Worm (Caenorhabditis elegans) whole organism, young adult: ENCODE data around the gene Y61A9LA.10.

ENCODE experiments used
- ama-1 ChIP-seq, 3 experiments: fragments of 150-350 bp in 1 of 3; sonication (generic microtip) in 2 of 3; optimal IDR thresholded peaks; 2 replicates each; lab custom pipeline; 2014 to 2018; ENCODE audit warnings: missing biosample characterization in 2 of 3, missing genetic modification characterization in 2 of 3, missing genetic modification reagents in 2 of 3
- athp-1 ChIP-seq: sonication (generic microtip); optimal IDR thresholded peaks from 2 replicates; lab custom pipeline; 2017; ENCODE audit warnings: mild to moderate bottlenecking, missing genetic modification characterization, missing compliant biosample characterization
- mes-4 ChIP-seq: sonication (generic microtip); optimal IDR thresholded peaks from 2 replicates; lab custom pipeline; 2016; ENCODE audit warnings: missing genotype, missing genetic modification characterization, missing compliant biosample characterization
- ztf-28 ChIP-seq: fragments of 200-800 bp; sonication (Bioruptor generic); IDR thresholded peaks from 2 replicates; pipeline ENCODE4 v1.3.6; 2022; ENCODE audit warnings: missing genetic modification reagents, missing genetic modification characterization, missing compliant biosample characterization

ce11 chrV:4598489-4598888, 17.1 kb downstream of the Y61A9LA.10 start:
- TF ChIP-seq ztf-28 (GFP tag; lab: Robert Waterston, UW), result no peak
- TF ChIP-seq athp-1 (tag; lab: Kevin White, UChicago), result no peak
- TF ChIP-seq ama-1 (optimal IDR thresholded peaks at IDR 0.05; lab: Kevin White, UChicago), result no peak
- TF ChIP-seq ama-1 (GFP tag; optimal IDR thresholded peaks at IDR 0.05; lab: Kevin White, UChicago), result no peak
- no peak for TF ChIP-seq mes-4 (tag; lab: Kevin White, UChicago)
